Worm (Caenorhabditis elegans) whole organism, L1 larva: Measurements from ENCODE around the gene F57G12.2.

Source experiments
- egl-27 ChIP-seq, 2 experiments: fragments of 150-350 bp in 1 of 2; sonication (generic microtip); optimal IDR thresholded peaks; 3 replicates each; lab custom pipeline; 2017 to 2018; ENCODE audit warnings: missing biosample characterization in 2 of 2, missing genetic modification characterization in 2 of 2, missing genetic modification reagents in 2 of 2
- elt-3 ChIP-seq, 6 experiments: fragments of 150-350 bp in 1 of 6; sonication (generic microtip); optimal IDR thresholded peaks; 2 replicates each; lab custom pipeline; 2017 to 2018; ENCODE audit warnings: missing biosample characterization in 6 of 6, missing genetic modification characterization in 6 of 6, inconsistent platforms in 1 of 6
- ets-5 ChIP-seq: fragments of 200-800 bp; sonication (Bioruptor generic); IDR thresholded peaks from 2 replicates; pipeline ENCODE4 v1.3.6; 2022; ENCODE audit warnings: missing genetic modification characterization, missing compliant biosample characterization
- nhr-12 ChIP-seq: sonication (generic microtip); optimal IDR thresholded peaks from 2 replicates; lab custom pipeline; 2017; ENCODE audit warnings: missing biosample characterization, missing genetic modification characterization
- nhr-237 ChIP-seq: fragments of 150-350 bp; optimal IDR thresholded peaks from 2 replicates; lab custom pipeline; 2014; ENCODE audit warnings: missing biosample characterization, missing genetic modification characterization
- pqm-1 ChIP-seq: sonication (generic microtip); optimal IDR thresholded peaks from 3 replicates; lab custom pipeline; 2017; ENCODE audit warnings: missing biosample characterization, missing genetic modification characterization
- sox-4 ChIP-seq: sonication (generic microtip); optimal IDR thresholded peaks from 2 replicates; lab custom pipeline; 2016; ENCODE audit warnings: missing genetic modification characterization, missing compliant biosample characterization
- tbx-2 ChIP-seq: sonication (generic microtip); optimal IDR thresholded peaks from 2 replicates; lab custom pipeline; 2016; ENCODE audit warnings: missing genetic modification characterization, missing compliant biosample characterization
- unc-98 ChIP-seq: fragments of 200-800 bp; sonication (Bioruptor generic); IDR thresholded peaks from 2 replicates; pipeline ENCODE4 v1.3.6; 2022; ENCODE audit warnings: missing genetic modification characterization, missing compliant biosample characterization
- zag-1 ChIP-seq: fragments of 150-350 bp; optimal IDR thresholded peaks from 2 replicates; lab custom pipeline; 2014; ENCODE audit warnings: missing biosample characterization, missing genetic modification characterization
- zip-4 ChIP-seq: fragments of 200-800 bp; sonication (Bioruptor generic); optimal IDR thresholded peaks from 2 replicates; lab custom pipeline; 2018; ENCODE audit warnings: mild to moderate bottlenecking, missing genetic modification characterization, moderate library complexity, missing compliant biosample characterization

ce11 chrX:12185847-12186559, 26.2 kb upstream of the F57G12.2 start:
- TF ChIP-seq elt-3 (tag; optimal IDR thresholded peaks at IDR 0.05; lab: Kevin White, UChicago), result no peak
- no peak for TF ChIP-seq ets-5
- TF ChIP-seq tbx-2 (tag; lab: Kevin White, UChicago), result no peak
- TF ChIP-seq nhr-237, result no peak
- no peak for TF ChIP-seq egl-27 (tag; optimal IDR thresholded peaks at IDR 0.05; lab: Kevin White, UChicago)
- TF ChIP-seq sox-4, result no peak
- no peak for TF ChIP-seq zip-4 (GFP tag; lab: Kevin White, UChicago)
- no peak for TF ChIP-seq zag-1 (tag; lab: Kevin White, UChicago)
- TF ChIP-seq pqm-1, result no peak
- TF ChIP-seq nhr-12, result no peak
- TF ChIP-seq unc-98 (GFP tag; lab: Robert Waterston, UW), result no peak
